Worm (Caenorhabditis elegans) whole organism, L4 larva: ENCODE measurements around the gene mapk-15.

Experiments
- ama-1 ChIP-seq: fragments of 150-350 bp; optimal IDR thresholded peaks from 2 replicates; lab custom pipeline; 2014; ENCODE audit warnings: inconsistent platforms, mixed read lengths
- ceh-82 ChIP-seq: sonication (generic microtip); optimal IDR thresholded peaks from 2 replicates; lab custom pipeline; 2017; ENCODE audit warnings: missing biosample characterization, missing genetic modification characterization
- egl-27 ChIP-seq: sonication (generic microtip); optimal IDR thresholded peaks from 3 replicates; lab custom pipeline; 2017; ENCODE audit warnings: missing biosample characterization, missing genetic modification reagents, missing genetic modification characterization
- lin-15B ChIP-seq: fragments of 150-350 bp; sonication (generic microtip); optimal IDR thresholded peaks from 3 replicates; lab custom pipeline; 2014; ENCODE audit warnings: missing biosample characterization, missing genetic modification characterization
- mdl-1 ChIP-seq, 2 experiments: fragments of 150-350 bp in 1 of 2; sonication (generic microtip) in 1 of 2; optimal IDR thresholded peaks; 2 replicates each; lab custom pipeline; 2014 to 2017; ENCODE audit warnings: missing biosample characterization in 2 of 2, missing genetic modification characterization in 2 of 2
- mxl-2 ChIP-seq: fragments of 200-800 bp; sonication (Bioruptor generic); conservative IDR thresholded peaks from 2 replicates; pipeline ENCODE4 v1.3.6; 2022; ENCODE audit warnings: missing genetic modification reagents, missing genetic modification characterization, missing compliant biosample characterization
- nhr-77 ChIP-seq: fragments of 150-350 bp; optimal IDR thresholded peaks from 2 replicates; lab custom pipeline; 2014; ENCODE audit warnings: missing biosample characterization, missing genetic modification characterization

ce11 chrIII:6077973-6078372, 10.3 kb downstream of the mapk-15 start:
- no peak for TF ChIP-seq mdl-1 (tag; optimal IDR thresholded peaks at IDR 0.05; lab: Kevin White, UChicago)
- no peak for TF ChIP-seq mxl-2 (GFP tag; lab: Robert Waterston, UW)
- TF ChIP-seq egl-27 (tag; lab: Kevin White, UChicago): no peak
- TF ChIP-seq ceh-82 (tag; lab: Kevin White, UChicago): no peak
- TF ChIP-seq ama-1: no peak
- no peak for TF ChIP-seq nhr-77 (tag; lab: Kevin White, UChicago)
- TF ChIP-seq lin-15B: no peak
